Worm (Caenorhabditis elegans) whole organism, mixed stage, embryonic: Measurements from ENCODE around the gene hpo-39.

ENCODE experiments used
- elt-3 ChIP-seq: fragments of 150-350 bp; optimal IDR thresholded peaks from 2 replicates; lab custom pipeline; 2014; ENCODE audit warnings: missing biosample characterization, missing genetic modification characterization
- ham-2 ChIP-seq: fragments of 200-800 bp; sonication (Bioruptor generic); optimal IDR thresholded peaks from 2 replicates; lab custom pipeline; 2018; ENCODE audit warnings: mild to moderate bottlenecking, missing genetic modification characterization, missing compliant biosample characterization
- lsy-2 ChIP-seq: fragments of 150-350 bp; optimal IDR thresholded peaks from 2 replicates; lab custom pipeline; 2014; ENCODE audit warnings: missing biosample characterization, missing genetic modification characterization
- nhr-28 ChIP-seq: fragments of 150-350 bp; optimal IDR thresholded peaks from 2 replicates; lab custom pipeline; 2014; ENCODE audit warnings: missing biosample characterization, missing genetic modification characterization
- pha-4 ChIP-seq: fragments of 150-350 bp; optimal IDR thresholded peaks from 2 replicates; lab custom pipeline; 2018; ENCODE audit warnings: missing biosample characterization, missing genetic modification reagents, missing genetic modification characterization
- sem-2 ChIP-seq: fragments of 200-800 bp; sonication (Bioruptor generic); optimal IDR thresholded peaks from 2 replicates; lab custom pipeline; 2018; ENCODE audit warnings: mild to moderate bottlenecking, missing genetic modification characterization, missing compliant biosample characterization
- zip-8 ChIP-seq: fragments of 150-350 bp; optimal IDR thresholded peaks from 2 replicates; lab custom pipeline; 2014; ENCODE audit warnings: missing biosample characterization, missing genetic modification characterization
- ztf-11 ChIP-seq: fragments of 150-350 bp; optimal IDR thresholded peaks from 2 replicates; lab custom pipeline; 2014; ENCODE audit warnings: missing biosample characterization, missing genetic modification characterization

- no peak for TF ChIP-seq ztf-11 (tag; lab: Kevin White, UChicago)
- no peak for TF ChIP-seq sem-2 (GFP tag; lab: Kevin White, UChicago)
- TF ChIP-seq pha-4 (tag; lab: Kevin White, UChicago): no peak
- no peak for TF ChIP-seq lsy-2 (tag; lab: Kevin White, UChicago)
- TF ChIP-seq zip-8 (tag; lab: Kevin White, UChicago): no peak
- TF ChIP-seq ham-2 (GFP tag; lab: Kevin White, UChicago): no peak
- TF ChIP-seq nhr-28 (tag; lab: Kevin White, UChicago): no peak
- no peak for TF ChIP-seq elt-3 (tag; lab: Kevin White, UChicago)
Observed at ce11 chrV:4549191-4549590, 24.5 kb downstream of the hpo-39 start, which contains the start of gene sos-1.
